Worm (Caenorhabditis elegans) whole organism, L4 larva: ENCODE data around the gene Y82E9BR.10.

Experiments used
- Y48G9A.11 ChIP-seq: fragments of 200-800 bp; sonication (Bioruptor generic); IDR thresholded peaks from 2 replicates; pipeline ENCODE4 v1.3.6; 2022; ENCODE audit warnings: missing genetic modification reagents, missing genetic modification characterization, missing compliant biosample characterization
- ama-1 ChIP-seq: fragments of 150-350 bp; optimal IDR thresholded peaks from 2 replicates; lab custom pipeline; 2014; ENCODE audit warnings: inconsistent platforms, mixed read lengths
- daf-12 ChIP-seq: fragments of 150-350 bp; optimal IDR thresholded peaks from 2 replicates; lab custom pipeline; 2014; ENCODE audit warnings: missing biosample characterization, missing genetic modification reagents, missing genetic modification characterization
- hlh-30 ChIP-seq: sonication (generic microtip); optimal IDR thresholded peaks from 2 replicates; lab custom pipeline; 2017; ENCODE audit warnings: antibody characterized with exemption, mild to moderate bottlenecking, missing genetic modification characterization, missing compliant biosample characterization; ENCODE audit not compliant: insufficient read depth
- nhr-25 ChIP-seq: sonication (generic microtip); optimal IDR thresholded peaks from 2 replicates; lab custom pipeline; 2017; ENCODE audit warnings: missing genetic modification characterization, mild to moderate bottlenecking, missing compliant biosample characterization, antibody characterized with exemption, moderate library complexity, borderline replicate concordance; ENCODE audit not compliant: insufficient read depth
- nhr-76 ChIP-seq: fragments of 150-350 bp; optimal IDR thresholded peaks from 2 replicates; lab custom pipeline; 2014; ENCODE audit warnings: missing biosample characterization, missing genetic modification characterization
- snpc-1.2 ChIP-seq: fragments of 200-800 bp; sonication (Bioruptor generic); IDR thresholded peaks from 2 replicates; pipeline ENCODE4 v1.3.6; 2022; ENCODE audit warnings: missing genetic modification reagents, missing genetic modification characterization, missing compliant biosample characterization

DNA sequence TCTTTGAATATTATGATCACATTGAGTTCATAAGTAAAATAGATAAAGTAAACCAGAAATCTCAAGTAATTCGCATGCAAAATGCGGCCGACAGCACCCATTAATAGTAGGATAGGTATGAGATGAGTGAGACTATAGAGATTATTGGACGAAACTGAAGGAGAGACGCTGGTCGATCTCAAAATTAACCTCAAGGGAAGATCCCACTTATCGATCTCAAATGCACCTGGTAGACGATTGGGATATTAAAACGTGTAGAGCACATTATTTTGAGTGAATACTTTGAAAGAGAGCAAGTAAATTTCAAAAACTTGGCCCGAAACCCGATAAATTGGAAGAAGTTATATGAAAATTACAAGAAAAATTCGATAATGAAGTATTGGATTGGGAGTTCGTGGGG lies 29.7 kb downstream of the Y82E9BR.10 start, which contains the start of gene Y82E9BL.6:
- TF ChIP-seq snpc-1.2 (GFP tag; lab: Robert Waterston, UW) (no peak), nhr-76 (tag; lab: Kevin White, UChicago) (no peak), hlh-30 (no peak), ama-1 (lab: Kevin White, UChicago) (no peak), daf-12 (tag; lab: Kevin White, UChicago) (no peak), nhr-25 (tag; lab: Kevin White, UChicago) (no peak), Y48G9A.11 (GFP tag; lab: Robert Waterston, UW) (no peak)
